Worm (Caenorhabditis elegans): ENCODE data around the gene F13A7.7.

- TF ChIP-seq unc-130 (tag; optimal IDR thresholded peaks at IDR 0.05) (no peak), pag-3 (tag; optimal IDR thresholded peaks at IDR 0.05; ENCODE audit: borderline replicate concordance, insufficient read depth) (no peak), tbx-2 (tag; optimal IDR thresholded peaks at IDR 0.05) (no peak), tlp-1 (tag; optimal IDR thresholded peaks at IDR 0.05) (no peak), swsn-7 (tag; optimal IDR thresholded peaks at IDR 0.05) (no peak), elt-2 (tag; optimal IDR thresholded peaks at IDR 0.05) (no peak), unc-98 (GFP tag; IDR thresholded peaks at IDR 0.05) (no peak), sptf-1 (tag; optimal IDR thresholded peaks at IDR 0.05) (no peak), fkh-10 (GFP tag; optimal IDR thresholded peaks at IDR 0.05) (no peak), ztf-11 (tag; optimal IDR thresholded peaks at IDR 0.05) (no peak), unc-62 (GFP tag; optimal IDR thresholded peaks at IDR 0.05) (no peak), aha-1 (tag; optimal IDR thresholded peaks at IDR 0.05) (no peak)
Measured at ce11 chrV:16368143-16368542, 15.5 kb downstream of the F13A7.7 start.
